Worm (Caenorhabditis elegans) whole organism, L2 larva: Measurements from ENCODE around the gene gst-34.

Experiments used
- fos-1 ChIP-seq: fragments of 150-350 bp; optimal IDR thresholded peaks from 2 replicates; lab custom pipeline; 2014; ENCODE audit warnings: missing biosample characterization, missing genetic modification characterization
- lsy-2 ChIP-seq, 2 experiments: fragments of 150-350 bp in 1 of 2; sonication (generic microtip) in 1 of 2; optimal IDR thresholded peaks; 2 replicates each; lab custom pipeline; 2014 to 2017; ENCODE audit warnings: missing biosample characterization in 2 of 2, missing genetic modification characterization in 2 of 2
- nhr-77 ChIP-seq: fragments of 150-350 bp; optimal IDR thresholded peaks from 2 replicates; lab custom pipeline; 2014; ENCODE audit warnings: missing biosample characterization, missing genetic modification characterization
- skn-1 ChIP-seq: sonication (generic microtip); optimal IDR thresholded peaks from 2 replicates; lab custom pipeline; 2017; ENCODE audit warnings: missing biosample characterization, missing genetic modification characterization
- zag-1 ChIP-seq: fragments of 150-350 bp; optimal IDR thresholded peaks from 2 replicates; lab custom pipeline; 2014; ENCODE audit warnings: missing biosample characterization, missing genetic modification characterization

DNA sequence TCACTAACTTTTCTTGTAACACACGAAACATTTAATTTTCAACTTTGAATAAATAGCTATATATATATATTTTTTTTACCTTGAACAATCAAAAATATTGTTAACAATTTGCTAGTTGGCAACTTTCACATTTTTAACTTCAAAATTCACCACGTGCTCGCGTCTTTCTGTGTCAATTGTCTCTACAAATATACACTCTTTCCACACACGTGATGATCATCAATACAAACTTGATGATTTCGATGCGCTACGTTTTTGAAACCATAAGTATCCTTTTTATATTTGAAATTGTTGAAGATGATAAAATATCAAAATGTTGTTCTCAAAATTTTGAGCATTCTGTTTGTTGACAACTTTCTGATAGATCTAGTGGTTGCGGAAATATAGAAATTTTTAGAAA lies 12.3 kb upstream of the gst-34 start:
- TF ChIP-seq lsy-2 (tag; optimal IDR thresholded peaks at IDR 0.05; lab: Kevin White, UChicago), result no peak
- no peak for TF ChIP-seq nhr-77 (tag; lab: Kevin White, UChicago)
- TF ChIP-seq skn-1 (tag; lab: Kevin White, UChicago), result no peak
- no peak for TF ChIP-seq fos-1
- no peak for TF ChIP-seq zag-1 (tag; lab: Kevin White, UChicago)
